Fruit fly (Drosophila melanogaster): ENCODE data around the gene CG15478.
A peak's percentile ranks its signal among the peaks of the same experiment; 100 is the strongest.

Gene CG15478

dm6 chrX:7695391-7696053 lies 22.2 kb downstream of the CG15478 start:
- TF ChIP-seq rgr (GFP tag; optimal IDR thresholded peaks at IDR 0.05) (peak; percentile 11), ey (GFP tag; optimal IDR thresholded peaks at IDR 0.05) (peak; percentile 2), Dfd (GFP tag; optimal IDR thresholded peaks at IDR 0.05) (no peak)

dm6 chrX:7694868-7695267 lies 22.9 kb downstream of the CG15478 start:
- TF ChIP-seq dsf (GFP tag; optimal IDR thresholded peaks at IDR 0.05; ENCODE audit: borderline replicate concordance) = no peak
- no peak for TF ChIP-seq sv (GFP tag; optimal IDR thresholded peaks at IDR 0.05)
- TF ChIP-seq dmrt93B (GFP tag; optimal IDR thresholded peaks at IDR 0.05) = no peak
- peak; percentile 28 to 80 for TF ChIP-seq dl (GFP tag; optimal IDR thresholded peaks at IDR 0.05; ENCODE audit: insufficient read depth in 1 of 2, partially characterized antibody in 2 of 2)
- TF ChIP-seq jim (GFP tag; optimal IDR thresholded peaks at IDR 0.05) = no peak
- no peak for TF ChIP-seq Rel (GFP tag; optimal IDR thresholded peaks at IDR 0.05)
- TF ChIP-seq Rel (tag; optimal IDR thresholded peaks at IDR 0.05) = peak; percentile 30
- peak; percentile 89 for TF ChIP-seq Dif (GFP tag; optimal IDR thresholded peaks at IDR 0.05; ENCODE audit: partially characterized antibody)
- peak; percentile 24 for TF ChIP-seq Hr83 (GFP tag; optimal IDR thresholded peaks at IDR 0.05; ENCODE audit: poor library complexity, severe bottlenecking)
- no peak for TF ChIP-seq GATAd (GFP tag; optimal IDR thresholded peaks at IDR 0.05)
- TF ChIP-seq psq (GFP tag; optimal IDR thresholded peaks at IDR 0.05) = no peak
- TF ChIP-seq brk (GFP tag; optimal IDR thresholded peaks at IDR 0.05) = no peak
- no peak for TF ChIP-seq N (GFP tag; optimal IDR thresholded peaks at IDR 0.05)
- TF ChIP-seq ey (GFP tag; optimal IDR thresholded peaks at IDR 0.05) = no peak
- no peak for TF ChIP-seq Dfd (GFP tag; optimal IDR thresholded peaks at IDR 0.05)
- no peak for TF ChIP-seq Sp1 (GFP tag; optimal IDR thresholded peaks at IDR 0.05)
- no peak for TF ChIP-seq rgr (GFP tag; optimal IDR thresholded peaks at IDR 0.05)
- TF ChIP-seq CG9705 (GFP tag; optimal IDR thresholded peaks at IDR 0.05) = no peak
- TF ChIP-seq woc (GFP tag; optimal IDR thresholded peaks at IDR 0.05) = no peak
- TF ChIP-seq h (GFP tag; optimal IDR thresholded peaks at IDR 0.05) = peak; percentile 17
- TF ChIP-seq CG32264 (GFP tag; optimal IDR thresholded peaks at IDR 0.05) = no peak
- TF ChIP-seq Hr78 (GFP tag; optimal IDR thresholded peaks at IDR 0.05) = no peak
- no peak for TF ChIP-seq pan (optimal IDR thresholded peaks at IDR 0.05)
- no peak for TF ChIP-seq CrebA (GFP tag; optimal IDR thresholded peaks at IDR 0.05; ENCODE audit: borderline replicate concordance)
- no peak for TF ChIP-seq HLH106 (tag; optimal IDR thresholded peaks at IDR 0.05)

DNA sequence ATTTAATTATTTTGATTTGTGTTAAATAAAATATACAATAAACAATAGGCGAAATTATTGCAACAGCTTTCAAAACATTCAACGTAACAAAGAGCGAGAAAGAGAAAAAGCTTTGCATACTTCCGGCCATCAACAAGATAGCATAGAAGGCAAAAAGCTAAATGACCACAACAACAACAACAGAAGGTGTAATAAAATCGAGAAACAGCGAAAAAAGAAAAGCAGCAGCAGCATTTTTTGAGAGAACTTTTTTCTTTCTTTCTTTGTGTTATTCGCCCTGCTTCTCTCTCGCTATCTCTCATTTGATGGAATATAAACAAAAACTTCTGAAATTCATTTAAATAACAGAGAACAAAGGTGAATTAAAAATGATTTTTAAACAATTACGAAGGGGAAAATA lies 23.5 kb downstream of the CG15478 start:
- no peak for TF ChIP-seq Rel (GFP tag; optimal IDR thresholded peaks at IDR 0.05)
- peak; percentile 18 for TF ChIP-seq Rel (tag; optimal IDR thresholded peaks at IDR 0.05)
- peak; percentile 6 for TF ChIP-seq CrebA (GFP tag; optimal IDR thresholded peaks at IDR 0.05; ENCODE audit: borderline replicate concordance)
- no peak for TF ChIP-seq dl (GFP tag; optimal IDR thresholded peaks at IDR 0.05; ENCODE audit: insufficient read depth in 1 of 2, partially characterized antibody in 2 of 2)

dm6 chrX:7693423-7693822 lies 24.3 kb downstream of the CG15478 start:
- TF ChIP-seq sv (GFP tag; optimal IDR thresholded peaks at IDR 0.05) (no peak), usp (GFP tag; optimal IDR thresholded peaks at IDR 0.05) (no peak), Mio (GFP tag; optimal IDR thresholded peaks at IDR 0.05) (no peak), sage (GFP tag; optimal IDR thresholded peaks at IDR 0.05) (no peak), Abd-B (GFP tag; optimal IDR thresholded peaks at IDR 0.05) (no peak), br (GFP tag; optimal IDR thresholded peaks at IDR 0.05) (no peak), tai (GFP tag; optimal IDR thresholded peaks at IDR 0.05) (no peak), dl (GFP tag; optimal IDR thresholded peaks at IDR 0.05; ENCODE audit: insufficient read depth in 1 of 2, partially characterized antibody in 2 of 2) (no peak), Hr78 (GFP tag; optimal IDR thresholded peaks at IDR 0.05) (no peak), Hnf4 (GFP tag; optimal IDR thresholded peaks at IDR 0.05) (no peak), Vsx2 (GFP tag; optimal IDR thresholded peaks at IDR 0.05; ENCODE audit: partially characterized antibody) (no peak), dmrt93B (GFP tag; optimal IDR thresholded peaks at IDR 0.05) (no peak)

dm6 chrX:7692740-7693064 lies 25.0 kb downstream of the CG15478 start:
- TF ChIP-seq Abd-B (GFP tag; optimal IDR thresholded peaks at IDR 0.05) = no peak
- TF ChIP-seq sv (GFP tag; optimal IDR thresholded peaks at IDR 0.05) = peak; percentile 45
- TF ChIP-seq fru (GFP tag; optimal IDR thresholded peaks at IDR 0.05) = peak; percentile 79
- TF ChIP-seq Hr78 (GFP tag; optimal IDR thresholded peaks at IDR 0.05) = no peak
- peak; percentile 43 for TF ChIP-seq woc (GFP tag; optimal IDR thresholded peaks at IDR 0.05)
- peak; percentile 73 for TF ChIP-seq HLH106 (tag; optimal IDR thresholded peaks at IDR 0.05)
- TF ChIP-seq h (GFP tag; optimal IDR thresholded peaks at IDR 0.05) = peak; percentile 80
- no peak for TF ChIP-seq Dif (GFP tag; optimal IDR thresholded peaks at IDR 0.05; ENCODE audit: partially characterized antibody)
- peak; percentile 31 for TF ChIP-seq CG9705 (GFP tag; optimal IDR thresholded peaks at IDR 0.05)
- peak; percentile 86 for TF ChIP-seq ey (GFP tag; optimal IDR thresholded peaks at IDR 0.05)
- TF ChIP-seq Myc (optimal IDR thresholded peaks at IDR 0.05) = no peak
- no peak for TF ChIP-seq usp (GFP tag; optimal IDR thresholded peaks at IDR 0.05)
- TF ChIP-seq CrebA (GFP tag; optimal IDR thresholded peaks at IDR 0.05; ENCODE audit: borderline replicate concordance) = no peak
- no peak for TF ChIP-seq Jra (GFP tag; optimal IDR thresholded peaks at IDR 0.05)
- TF ChIP-seq lola (GFP tag; optimal IDR thresholded peaks at IDR 0.05) = no peak
- TF ChIP-seq dl (GFP tag; optimal IDR thresholded peaks at IDR 0.05; ENCODE audit: insufficient read depth in 1 of 2, partially characterized antibody in 2 of 2) = no peak
- TF ChIP-seq dmrt93B (GFP tag; optimal IDR thresholded peaks at IDR 0.05) = peak; percentile 53
- TF ChIP-seq sage (GFP tag; optimal IDR thresholded peaks at IDR 0.05) = no peak
- peak in 1 of 2 experiments; percentile 82 for TF ChIP-seq foxo (GFP tag; optimal IDR thresholded peaks at IDR 0.05)
- peak; percentile 63 for TF ChIP-seq tai (GFP tag; optimal IDR thresholded peaks at IDR 0.05)
- no peak for TF ChIP-seq N (GFP tag; optimal IDR thresholded peaks at IDR 0.05)
- TF ChIP-seq jim (GFP tag; optimal IDR thresholded peaks at IDR 0.05) = no peak
- no peak for TF ChIP-seq Sp1 (GFP tag; optimal IDR thresholded peaks at IDR 0.05)
- no peak for TF ChIP-seq Mio (GFP tag; optimal IDR thresholded peaks at IDR 0.05)
- peak; percentile 77 for TF ChIP-seq rgr (GFP tag; optimal IDR thresholded peaks at IDR 0.05)
- no peak for TF ChIP-seq pan (optimal IDR thresholded peaks at IDR 0.05)
- no peak for TF ChIP-seq Vsx2 (GFP tag; optimal IDR thresholded peaks at IDR 0.05; ENCODE audit: partially characterized antibody)
